Worm (Caenorhabditis elegans): ENCODE data around the gene mtss-1.

- TF ChIP-seq unc-39 (tag; optimal IDR thresholded peaks at IDR 0.05) (no peak), lin-39 (tag; optimal IDR thresholded peaks at IDR 0.05) (peak; percentile 53), R02D3.7 (tag; optimal IDR thresholded peaks at IDR 0.05) (no peak), snpc-4 (tag; optimal IDR thresholded peaks at IDR 0.05) (peak; percentile 38), nhr-77 (tag; optimal IDR thresholded peaks at IDR 0.05) (peak; percentile 87), nhr-25 (tag; optimal IDR thresholded peaks at IDR 0.05; ENCODE audit: borderline replicate concordance, insufficient read depth) (peak; percentile 95), daf-12 (tag; optimal IDR thresholded peaks at IDR 0.05) (no peak)
These were observed 27.6 kb downstream of the mtss-1 start for ce11 chrIII:8795595-8796141.
